Worm (Caenorhabditis elegans): ENCODE data around the gene F53F8.6.

DNA sequence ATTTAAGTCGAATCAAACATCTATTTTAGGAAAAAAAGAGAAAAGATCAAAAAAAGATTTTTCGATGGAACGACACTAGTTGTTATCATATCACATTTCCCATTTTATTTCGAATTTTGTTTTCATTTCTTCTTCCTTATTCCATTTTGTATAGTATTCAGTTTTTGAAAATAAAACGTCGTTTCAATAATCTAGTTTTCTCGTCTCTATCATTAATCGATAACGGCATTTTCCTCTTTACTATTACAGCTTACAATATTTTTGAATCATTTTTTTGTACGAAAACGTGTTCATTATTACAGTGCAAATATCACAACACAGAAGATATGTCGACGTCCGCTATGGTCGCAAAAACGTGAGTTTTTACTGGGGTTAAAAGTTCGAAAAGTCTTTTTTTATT is 9.6 kb downstream of the F53F8.6 start, which contains the start of gene Y44A6C.1:
- TF ChIP-seq cog-1 (tag; optimal IDR thresholded peaks at IDR 0.05) (no peak), med-1 (GFP tag; optimal IDR thresholded peaks at IDR 0.05; ENCODE audit: insufficient read depth) (no peak), klf-2 (GFP tag; conservative IDR thresholded peaks at IDR 0.05) (no peak)

Data from whole organism, midembryonic.